Fruit fly (Drosophila melanogaster) whole organism, wandering third instar larva: ENCODE results near the gene PIG-H.
A peak's percentile ranks its signal among the peaks of the same experiment; 100 is the strongest.

Source experiments
- Abd-B ChIP-seq: fragments of >200 bp; optimal IDR thresholded peaks from 2 replicates; lab custom pipeline; 2017; ENCODE audit warnings: missing biosample characterization, missing genetic modification characterization
- CG9705 ChIP-seq: fragments of 200-800 bp; sonication (Bioruptor generic); optimal IDR thresholded peaks from 2 replicates; lab custom pipeline; 2018; ENCODE audit warnings: missing biosample characterization, mild to moderate bottlenecking, missing genetic modification characterization
- Dfd ChIP-seq: fragments of >200 bp; optimal IDR thresholded peaks from 2 replicates; lab custom pipeline; 2017; ENCODE audit warnings: missing biosample characterization, missing genetic modification characterization
- Dif ChIP-seq: fragments of 200-275, 200-300 bp; sonication (Bioruptor generic); optimal IDR thresholded peaks from 2 replicates; lab custom pipeline; 2018; ENCODE audit warnings: missing biosample characterization, missing genetic modification characterization; ENCODE audit not compliant: partially characterized antibody
- GATAd ChIP-seq: sonication (Bioruptor generic); optimal IDR thresholded peaks from 2 replicates; lab custom pipeline; 2016; ENCODE audit warnings: missing biosample characterization, missing genetic modification characterization
- HLH106 ChIP-seq: fragments of 200-800 bp; optimal IDR thresholded peaks from 3 replicates; lab custom pipeline; 2019; ENCODE audit warnings: missing biosample characterization, mild to moderate bottlenecking, missing genetic modification characterization, moderate library complexity
- Hnf4 ChIP-seq: fragments of 200-800 bp; sonication (Bioruptor generic); optimal IDR thresholded peaks from 2 replicates; lab custom pipeline; 2016; ENCODE audit warnings: missing biosample characterization, mild to moderate bottlenecking, missing genetic modification characterization
- Hr78 ChIP-seq: fragments of >200 bp; optimal IDR thresholded peaks from 2 replicates; lab custom pipeline; 2017; ENCODE audit warnings: missing biosample characterization, missing genetic modification characterization
- Hr83 ChIP-seq: fragments of 200-300 bp; sonication (Bioruptor generic); optimal IDR thresholded peaks from 2 replicates; lab custom pipeline; 2016; ENCODE audit warnings: missing biosample characterization, mild to moderate bottlenecking, missing genetic modification characterization, moderate library complexity; ENCODE audit not compliant: poor library complexity, severe bottlenecking
- Jra ChIP-seq: sonication (Bioruptor generic); optimal IDR thresholded peaks from 2 replicates; lab custom pipeline; 2016; ENCODE audit warnings: missing biosample characterization, missing genetic modification characterization
- Mio ChIP-seq: sonication (Bioruptor generic); optimal IDR thresholded peaks from 2 replicates; lab custom pipeline; 2016; ENCODE audit warnings: missing biosample characterization, missing genetic modification characterization
- Myc ChIP-seq: fragments of >200 bp; optimal IDR thresholded peaks from 2 replicates; lab custom pipeline; 2017
- N ChIP-seq: fragments of >200 bp; optimal IDR thresholded peaks from 2 replicates; lab custom pipeline; 2018; ENCODE audit warnings: missing biosample characterization, missing external identifiers, missing genetic modification characterization
- OdsH ChIP-seq: fragments of 200-800 bp; sonication (Bioruptor generic); optimal IDR thresholded peaks from 2 replicates; lab custom pipeline; 2016; ENCODE audit warnings: missing biosample characterization, mild to moderate bottlenecking, missing genetic modification characterization
- Rel ChIP-seq, 2 experiments: fragments of 200-800 bp; sonication (Bioruptor generic) in 1 of 2; optimal IDR thresholded peaks; 2 replicates in 1 of 2; 3 replicates in 1 of 2; lab custom pipeline; 2016 to 2019; ENCODE audit warnings: mild to moderate bottlenecking in 2 of 2, missing biosample characterization in 2 of 2, missing genetic modification characterization in 2 of 2, moderate library complexity in 1 of 2
- Sp1 ChIP-seq: fragments of 200-800 bp; sonication (Bioruptor generic); optimal IDR thresholded peaks from 3 replicates; lab custom pipeline; 2019; ENCODE audit warnings: missing biosample characterization, mild to moderate bottlenecking, missing genetic modification characterization, moderate library complexity
- Vsx2 ChIP-seq: fragments of 200-300, 225-300 bp; sonication (Bioruptor generic); optimal IDR thresholded peaks from 2 replicates; lab custom pipeline; 2018; ENCODE audit warnings: missing biosample characterization, missing genetic modification characterization; ENCODE audit not compliant: partially characterized antibody
- br ChIP-seq: fragments of 200-800 bp; sonication (Bioruptor generic); optimal IDR thresholded peaks from 2 replicates; lab custom pipeline; 2016; ENCODE audit warnings: missing biosample characterization, missing genetic modification characterization
- brk ChIP-seq: fragments of 200-800 bp; sonication (Bioruptor generic); optimal IDR thresholded peaks from 2 replicates; lab custom pipeline; 2016; ENCODE audit warnings: missing biosample characterization, mild to moderate bottlenecking, missing genetic modification characterization
- dl ChIP-seq, 2 experiments: fragments of 175-275, 200-275 bp in 1 of 2; fragments of 200-275 bp in 1 of 2; sonication (Bioruptor generic); optimal IDR thresholded peaks; lab custom pipeline; 2018; ENCODE audit warnings: mild to moderate bottlenecking in 2 of 2, missing biosample characterization in 2 of 2, missing genetic modification characterization in 2 of 2, moderate library complexity in 2 of 2; ENCODE audit not compliant: partially characterized antibody in 2 of 2, insufficient read depth in 1 of 2
- dmrt93B ChIP-seq: fragments of 200-800 bp; sonication (Bioruptor generic); optimal IDR thresholded peaks from 2 replicates; lab custom pipeline; 2018; ENCODE audit warnings: missing biosample characterization, mild to moderate bottlenecking, missing genetic modification characterization
- ey ChIP-seq: fragments of 200-800 bp; sonication (Bioruptor generic); optimal IDR thresholded peaks from 2 replicates; lab custom pipeline; 2016; ENCODE audit warnings: missing biosample characterization, missing genetic modification characterization
- foxo ChIP-seq, 2 experiments: fragments of 200-800 bp; sonication (Bioruptor generic); optimal IDR thresholded peaks; 2 replicates in 1 of 2; 3 replicates in 1 of 2; lab custom pipeline; 2016 to 2017; ENCODE audit warnings: missing biosample characterization in 2 of 2, missing genetic modification characterization in 2 of 2
- fru ChIP-seq: fragments of 200-800 bp; sonication (Bioruptor generic); optimal IDR thresholded peaks from 3 replicates; lab custom pipeline; 2016; ENCODE audit warnings: missing biosample characterization, mild to moderate bottlenecking, missing genetic modification characterization
- h ChIP-seq: fragments of 200-800 bp; sonication (Bioruptor generic); optimal IDR thresholded peaks from 3 replicates; lab custom pipeline; 2016; ENCODE audit warnings: missing biosample characterization, mild to moderate bottlenecking, missing genetic modification characterization
- jim ChIP-seq: fragments of 175-275, 200-325 bp; sonication (Bioruptor generic); optimal IDR thresholded peaks from 2 replicates; lab custom pipeline; 2016; ENCODE audit warnings: missing biosample characterization, mild to moderate bottlenecking, missing genetic modification characterization
- lola ChIP-seq: fragments of >200 bp; optimal IDR thresholded peaks from 2 replicates; lab custom pipeline; 2017; ENCODE audit warnings: missing biosample characterization, missing genetic modification characterization
- pan ChIP-seq: fragments of >200 bp; optimal IDR thresholded peaks from 2 replicates; lab custom pipeline; 2017
- psq ChIP-seq: fragments of 200-800 bp; sonication (Bioruptor generic); optimal IDR thresholded peaks from 3 replicates; lab custom pipeline; 2017; ENCODE audit warnings: missing biosample characterization, mild to moderate bottlenecking, missing genetic modification characterization, moderate library complexity
- rgr ChIP-seq: fragments of 200-800 bp; sonication (Bioruptor generic); optimal IDR thresholded peaks from 3 replicates; lab custom pipeline; 2016; ENCODE audit warnings: missing biosample characterization, mild to moderate bottlenecking, missing genetic modification characterization
- sage ChIP-seq: fragments of 200-800 bp; sonication (Bioruptor generic); optimal IDR thresholded peaks from 2 replicates; lab custom pipeline; 2016; ENCODE audit warnings: missing biosample characterization, mild to moderate bottlenecking, missing genetic modification characterization
- sv ChIP-seq: fragments of 200-800 bp; sonication (Bioruptor generic); optimal IDR thresholded peaks from 3 replicates; lab custom pipeline; 2016; ENCODE audit warnings: missing biosample characterization, missing genetic modification characterization
- tai ChIP-seq: sonication (Bioruptor generic); optimal IDR thresholded peaks from 2 replicates; lab custom pipeline; 2016; ENCODE audit warnings: missing biosample characterization, missing genetic modification characterization
- woc ChIP-seq: sonication (Bioruptor generic); optimal IDR thresholded peaks from 2 replicates; lab custom pipeline; 2016; ENCODE audit warnings: missing biosample characterization, mild to moderate bottlenecking, missing genetic modification characterization

The PIG-H gene

dm6 chr3R:7969702-7970175 is 29.9 kb upstream of the PIG-H start:
- peak; percentile 50 for TF ChIP-seq rgr (GFP tag; lab: Kevin White, UChicago)
- peak; percentile 62 for TF ChIP-seq fru (GFP tag; lab: Kevin White, UChicago)
- TF ChIP-seq Dif, result no peak
- peak; percentile 68 for TF ChIP-seq HLH106 (tag; lab: Kevin White, UChicago)
- TF ChIP-seq OdsH (GFP tag; lab: Kevin White, UChicago), result peak; percentile 44
- no peak for TF ChIP-seq Hr78 (GFP tag; lab: Kevin White, UChicago)
- peak; percentile 31 for TF ChIP-seq psq (GFP tag; lab: Kevin White, UChicago)
- TF ChIP-seq h, result peak; percentile 58
- peak; percentile 42 for TF ChIP-seq br
- peak in 1 of 2 experiments; percentile 62 for TF ChIP-seq foxo (GFP tag; optimal IDR thresholded peaks at IDR 0.05; lab: Kevin White, UChicago)
- TF ChIP-seq Abd-B, result no peak
- TF ChIP-seq N (GFP tag; lab: Kevin White, UChicago), result no peak
- TF ChIP-seq ey (GFP tag; lab: Kevin White, UChicago), result peak; percentile 49
- TF ChIP-seq dl (GFP tag; optimal IDR thresholded peaks at IDR 0.05; lab: Kevin White, UChicago; ENCODE audit: insufficient read depth in 1 of 2, partially characterized antibody in 2 of 2), result no peak
- TF ChIP-seq woc, result peak; percentile 3
- peak; percentile 33 for TF ChIP-seq Hnf4 (GFP tag; lab: Kevin White, UChicago)
- TF ChIP-seq Sp1 (GFP tag; lab: Kevin White, UChicago), result peak; percentile 58
- TF ChIP-seq dmrt93B, result peak; percentile 32
- TF ChIP-seq, all 38 proteins: peak for 13

- TF ChIP-seq brk, result no peak
- TF ChIP-seq Sp1 (GFP tag; lab: Kevin White, UChicago), result no peak
- TF ChIP-seq dl (GFP tag; optimal IDR thresholded peaks at IDR 0.05; lab: Kevin White, UChicago; ENCODE audit: insufficient read depth in 1 of 2, partially characterized antibody in 2 of 2), result no peak
- TF ChIP-seq Hr83 (GFP tag; lab: Kevin White, UChicago), result no peak
- TF ChIP-seq Hr78 (GFP tag; lab: Kevin White, UChicago), result no peak
- no peak for TF ChIP-seq HLH106 (tag; lab: Kevin White, UChicago)
- no peak for TF ChIP-seq Mio (GFP tag; lab: Kevin White, UChicago)
- TF ChIP-seq Rel (GFP tag; optimal IDR thresholded peaks at IDR 0.05; lab: Kevin White, UChicago), result no peak
- no peak for TF ChIP-seq Rel (tag; optimal IDR thresholded peaks at IDR 0.05; lab: Kevin White, UChicago)
- no peak for TF ChIP-seq sv (GFP tag; lab: Kevin White, UChicago)
These were observed 29.0 kb upstream of the PIG-H start for dm6 chr3R:7970640-7971039.

dm6 chr3R:7972179-7972578 is 27.5 kb upstream of the PIG-H start:
- TF ChIP-seq rgr (GFP tag; lab: Kevin White, UChicago) (no peak), lola (no peak), fru (GFP tag; lab: Kevin White, UChicago) (no peak), Hr83 (GFP tag; lab: Kevin White, UChicago) (no peak), Dfd (GFP tag; lab: Kevin White, UChicago) (no peak), br (no peak), Dif (no peak), dl (GFP tag; optimal IDR thresholded peaks at IDR 0.05; lab: Kevin White, UChicago; ENCODE audit: insufficient read depth in 1 of 2, partially characterized antibody in 2 of 2) (no peak), dmrt93B (no peak), tai (GFP tag; lab: Kevin White, UChicago) (no peak), pan (no peak), Hnf4 (GFP tag; lab: Kevin White, UChicago) (no peak), Hr78 (GFP tag; lab: Kevin White, UChicago) (no peak), ey (GFP tag; lab: Kevin White, UChicago) (no peak), Vsx2 (GFP tag; lab: Kevin White, UChicago) (no peak), N (GFP tag; lab: Kevin White, UChicago) (no peak), sv (GFP tag; lab: Kevin White, UChicago) (no peak)

- no peak for TF ChIP-seq Jra (GFP tag; lab: Kevin White, UChicago)
- no peak for TF ChIP-seq OdsH (GFP tag; lab: Kevin White, UChicago)
- TF ChIP-seq Myc (lab: Kevin White, UChicago), result no peak
- TF ChIP-seq foxo (GFP tag; optimal IDR thresholded peaks at IDR 0.05; lab: Kevin White, UChicago), result no peak
- TF ChIP-seq CG9705, result no peak
- no peak for TF ChIP-seq N (GFP tag; lab: Kevin White, UChicago)
- no peak for TF ChIP-seq Dif
- TF ChIP-seq Rel (GFP tag; optimal IDR thresholded peaks at IDR 0.05; lab: Kevin White, UChicago), result no peak
- no peak for TF ChIP-seq Rel (tag; optimal IDR thresholded peaks at IDR 0.05; lab: Kevin White, UChicago)
- no peak for TF ChIP-seq pan
- TF ChIP-seq fru (GFP tag; lab: Kevin White, UChicago), result no peak
- TF ChIP-seq br, result no peak
- TF ChIP-seq Hr83 (GFP tag; lab: Kevin White, UChicago), result no peak
- no peak for TF ChIP-seq GATAd
- no peak for TF ChIP-seq Abd-B
- TF ChIP-seq sage (GFP tag; lab: Kevin White, UChicago), result no peak
- no peak for TF ChIP-seq Hr78 (GFP tag; lab: Kevin White, UChicago)
- TF ChIP-seq jim (GFP tag; lab: Kevin White, UChicago), result no peak
- TF ChIP-seq dl (GFP tag; optimal IDR thresholded peaks at IDR 0.05; lab: Kevin White, UChicago; ENCODE audit: insufficient read depth in 1 of 2, partially characterized antibody in 2 of 2), result no peak
These were observed 26.6 kb upstream of the PIG-H start for dm6 chr3R:7973049-7973448.
